Worm (Caenorhabditis elegans): ENCODE measurements around the gene fce-2.

Gene fce-2

ce11 chrV:20470385-20470784, 45.3 kb downstream of the fce-2 start, which contains the start of gene B0250.8:
B0250.8 (minus strand) TSS chrV:20470485.
- TF ChIP-seq unc-55 (GFP tag; optimal IDR thresholded peaks at IDR 0.05) (no peak), C08G9.2 (tag; optimal IDR thresholded peaks at IDR 0.05) (no peak), K02D7.2 (tag; optimal IDR thresholded peaks at IDR 0.05) (no peak), F13H6.1 (tag; optimal IDR thresholded peaks at IDR 0.05) (no peak), fax-1 (tag; optimal IDR thresholded peaks at IDR 0.05) (no peak), ztf-16 (tag; optimal IDR thresholded peaks at IDR 0.05) (no peak)

- no peak for TF ChIP-seq che-1 (tag; optimal IDR thresholded peaks at IDR 0.05)
- TF ChIP-seq hlh-6 (tag; optimal IDR thresholded peaks at IDR 0.05) = no peak
- TF ChIP-seq unc-86 (tag; optimal IDR thresholded peaks at IDR 0.05) = no peak
Observed at ce11 chrV:20475029-20475428, 49.9 kb downstream of the fce-2 start.

ce11 chrV:20475830-20476229, 50.7 kb downstream of the fce-2 start, which contains the start of gene B0250.7:
B0250.7 (minus strand) TSS chrV:20476061.
- TF ChIP-seq mec-3 (tag; optimal IDR thresholded peaks at IDR 0.05; ENCODE audit: borderline replicate concordance) = no peak
- peak; percentile 82 for TF ChIP-seq nfya-1 (tag; optimal IDR thresholded peaks at IDR 0.05)

ce11 chrV:20476514-20476913, 51.4 kb downstream of the fce-2 start:
- no peak for TF ChIP-seq fax-1 (tag; optimal IDR thresholded peaks at IDR 0.05)
- TF ChIP-seq mec-3 (tag; optimal IDR thresholded peaks at IDR 0.05; ENCODE audit: borderline replicate concordance) = no peak
- no peak for TF ChIP-seq tbx-7 (tag; optimal IDR thresholded peaks at IDR 0.05)
- TF ChIP-seq nfya-1 (tag; optimal IDR thresholded peaks at IDR 0.05) = no peak
- no peak for TF ChIP-seq dve-1 (tag; optimal IDR thresholded peaks at IDR 0.05)
- TF ChIP-seq F13H6.1 (tag; optimal IDR thresholded peaks at IDR 0.05) = no peak
- no peak for TF ChIP-seq gmeb-2 (tag; optimal IDR thresholded peaks at IDR 0.05)
- TF ChIP-seq zip-5 (tag; optimal IDR thresholded peaks at IDR 0.05) = no peak
- TF ChIP-seq syd-9 (tag; optimal IDR thresholded peaks at IDR 0.05) = no peak
- no peak for TF ChIP-seq sdc-2 (tag; optimal IDR thresholded peaks at IDR 0.05)
- no peak for TF ChIP-seq che-1 (tag; optimal IDR thresholded peaks at IDR 0.05)
- TF ChIP-seq ceh-34 (tag; optimal IDR thresholded peaks at IDR 0.05) = no peak
- no peak for TF ChIP-seq elt-4 (tag; optimal IDR thresholded peaks at IDR 0.05)
- no peak for TF ChIP-seq ceh-6 (GFP tag; optimal IDR thresholded peaks at IDR 0.05)
- TF ChIP-seq pat-9 (tag; optimal IDR thresholded peaks at IDR 0.05) = no peak
- no peak for TF ChIP-seq ref-2 (tag; optimal IDR thresholded peaks at IDR 0.05)

ce11 chrV:20476981-20477380, 51.9 kb downstream of the fce-2 start:
- TF ChIP-seq C38D4.7 (GFP tag; optimal IDR thresholded peaks at IDR 0.05) = no peak
- TF ChIP-seq ceh-34 (tag; optimal IDR thresholded peaks at IDR 0.05) = no peak
- TF ChIP-seq elt-4 (tag; optimal IDR thresholded peaks at IDR 0.05) = no peak
- TF ChIP-seq ceh-2 (tag; optimal IDR thresholded peaks at IDR 0.05) = no peak
- TF ChIP-seq zip-5 (tag; optimal IDR thresholded peaks at IDR 0.05) = no peak
- no peak for TF ChIP-seq ttx-3 (tag; optimal IDR thresholded peaks at IDR 0.05)

- peak; percentile 56 for TF ChIP-seq nfya-1 (tag; optimal IDR thresholded peaks at IDR 0.05)
- TF ChIP-seq ceh-31 (tag; optimal IDR thresholded peaks at IDR 0.05) = peak; percentile 49
- TF ChIP-seq pros-1 (tag; optimal IDR thresholded peaks at IDR 0.05) = no peak
- peak; percentile 11 for TF ChIP-seq elt-2 (tag; optimal IDR thresholded peaks at IDR 0.05)
- peak; percentile 84 for TF ChIP-seq unc-42 (tag; optimal IDR thresholded peaks at IDR 0.05)
- no peak for TF ChIP-seq ceh-24 (tag; optimal IDR thresholded peaks at IDR 0.05)
- TF ChIP-seq ceh-48 (tag; optimal IDR thresholded peaks at IDR 0.05) = peak; percentile 83
- TF ChIP-seq fax-1 (tag; optimal IDR thresholded peaks at IDR 0.05) = no peak
Observed at ce11 chrV:20479013-20479739, 54.1 kb downstream of the fce-2 start, which contains the start of the genes calf-1 and rpl-2. calf-1 (minus strand) TSS chrV:20479089. rpl-2 (plus strand) TSS chrV:20479689.

Measured in whole organism, late embryonic.